Fruit fly (Drosophila melanogaster) whole organism, embryonic: Measurements from ENCODE around the gene CG8301.

Source experiments
- Ada2b ChIP-seq: fragments of 200-800 bp; sonication (Bioruptor generic); IDR thresholded peaks from 2 replicates; pipeline ENCODE4 v1.3.6; 2022; ENCODE audit warnings: missing biosample characterization, missing genetic modification characterization
- Asciz ChIP-seq: fragments of 200-800 bp; sonication (Bioruptor generic); optimal IDR thresholded peaks from 2 replicates; lab custom pipeline; 2017; ENCODE audit warnings: missing biosample characterization, mild to moderate bottlenecking, missing genetic modification characterization, missing genetic modification reagents
- CG10462 ChIP-seq: fragments of 200-800 bp; sonication (Bioruptor generic); optimal IDR thresholded peaks from 2 replicates; lab custom pipeline; 2016; ENCODE audit warnings: missing biosample characterization, missing genetic modification characterization
- CG14965 ChIP-seq: fragments of 200-800 bp; sonication (Bioruptor generic); optimal IDR thresholded peaks from 2 replicates; lab custom pipeline; 2016; ENCODE audit warnings: missing biosample characterization, missing genetic modification characterization, borderline replicate concordance
- CG15269 ChIP-seq: fragments of 200-800 bp; sonication (Bioruptor generic); optimal IDR thresholded peaks from 2 replicates; lab custom pipeline; 2018; ENCODE audit warnings: missing biosample characterization, mild to moderate bottlenecking, missing genetic modification characterization, moderate library complexity
- CG16813 ChIP-seq: fragments of 200-800 bp; sonication (Bioruptor generic); IDR thresholded peaks from 3 replicates; pipeline ENCODE4 v1.3.6; 2022; ENCODE audit warnings: missing biosample characterization, missing genetic modification characterization; ENCODE audit not compliant: partially characterized antibody
- CG17385 ChIP-seq: fragments of 200-800 bp; sonication (Bioruptor generic); optimal IDR thresholded peaks from 3 replicates; lab custom pipeline; 2018; ENCODE audit warnings: missing biosample characterization, mild to moderate bottlenecking, missing genetic modification characterization
- CG2116 ChIP-seq: fragments of 200-800 bp; sonication (Bioruptor generic); optimal IDR thresholded peaks from 3 replicates; lab custom pipeline; 2018; ENCODE audit warnings: missing biosample characterization, mild to moderate bottlenecking, missing genetic modification characterization
- CG31224 ChIP-seq: fragments of 200-800 bp; sonication (Bioruptor generic); IDR thresholded peaks from 2 replicates; pipeline ENCODE4 v1.3.6; 2022; ENCODE audit warnings: missing biosample characterization, missing genetic modification characterization
- CG31365 ChIP-seq: fragments of 200-800 bp; sonication (Bioruptor generic); optimal IDR thresholded peaks from 2 replicates; lab custom pipeline; 2018; ENCODE audit warnings: missing biosample characterization, mild to moderate bottlenecking, missing genetic modification characterization
- CG32767 ChIP-seq: fragments of 200-800 bp; sonication (Bioruptor generic); IDR thresholded peaks from 2 replicates; pipeline ENCODE4 v1.3.6; 2022; ENCODE audit warnings: missing biosample characterization, missing genetic modification characterization
- CG6175 ChIP-seq: fragments of 200-800 bp; sonication (Bioruptor generic); IDR thresholded peaks from 3 replicates; pipeline ENCODE4 v1.3.6; 2022; ENCODE audit warnings: missing biosample characterization, missing genetic modification characterization
- CG7357 ChIP-seq: fragments of 200-800 bp; sonication (Bioruptor generic); IDR thresholded peaks from 3 replicates; pipeline ENCODE4 v1.3.6; 2022; ENCODE audit warnings: missing biosample characterization, missing genetic modification characterization
- CG7372 ChIP-seq: fragments of 200-800 bp; sonication (Bioruptor generic); IDR thresholded peaks from 2 replicates; pipeline ENCODE4 v1.3.6; 2022; ENCODE audit warnings: missing biosample characterization, missing genetic modification characterization
- CG7839 ChIP-seq: fragments of 200-800 bp; sonication (Bioruptor generic); optimal IDR thresholded peaks from 3 replicates; lab custom pipeline; 2018; ENCODE audit warnings: missing biosample characterization, mild to moderate bottlenecking, missing genetic modification characterization, moderate library complexity
- CG8765 ChIP-seq: fragments of 200-800 bp; sonication (Bioruptor generic); IDR thresholded peaks from 2 replicates; pipeline ENCODE4 v1.3.6; 2022; ENCODE audit warnings: missing biosample characterization, missing genetic modification characterization
- CG9797 ChIP-seq: fragments of 200-800 bp; sonication (Bioruptor generic); optimal IDR thresholded peaks from 3 replicates; lab custom pipeline; 2018; ENCODE audit warnings: missing biosample characterization, mild to moderate bottlenecking, missing genetic modification characterization
- Camta ChIP-seq: fragments of 200-800 bp; sonication (Bioruptor generic); optimal IDR thresholded peaks from 2 replicates; lab custom pipeline; 2016; ENCODE audit warnings: missing biosample characterization, missing genetic modification characterization
- CoRest ChIP-seq: fragments of 200-800 bp; sonication (Bioruptor generic); optimal IDR thresholded peaks from 3 replicates; lab custom pipeline; 2018; ENCODE audit warnings: missing biosample characterization, mild to moderate bottlenecking, missing genetic modification characterization, moderate library complexity
- D ChIP-seq, 2 experiments: fragments of 200-800 bp in 1 of 2; fragments of >200 bp in 1 of 2; sonication (Bioruptor generic) in 1 of 2; optimal IDR thresholded peaks; 2 replicates in 1 of 2; 3 replicates in 1 of 2; lab custom pipeline; 2017; ENCODE audit warnings: mild to moderate bottlenecking in 1 of 2, missing biosample characterization in 1 of 2, missing genetic modification characterization in 1 of 2, missing genetic modification reagents in 1 of 2
- D19B ChIP-seq: fragments of 200-800 bp; sonication (Bioruptor generic); optimal IDR thresholded peaks from 2 replicates; lab custom pipeline; 2017; ENCODE audit warnings: missing biosample characterization, mild to moderate bottlenecking, missing genetic modification characterization
- Dek ChIP-seq: fragments of 200-800 bp; sonication (Bioruptor generic); optimal IDR thresholded peaks from 3 replicates; lab custom pipeline; 2019; ENCODE audit warnings: missing biosample characterization, mild to moderate bottlenecking, missing genetic modification characterization, moderate library complexity
- Dip2 ChIP-seq: fragments of 200-800 bp; sonication (Bioruptor generic); IDR thresholded peaks from 2 replicates; pipeline ENCODE4 v1.3.6; 2022; ENCODE audit warnings: missing biosample characterization, missing genetic modification characterization
- Fer1 ChIP-seq: fragments of 200-800 bp; sonication (Bioruptor generic); optimal IDR thresholded peaks from 2 replicates; lab custom pipeline; 2017; ENCODE audit warnings: missing biosample characterization, mild to moderate bottlenecking, missing genetic modification characterization
- HmgD ChIP-seq: fragments of 200-800 bp; sonication (Bioruptor generic); optimal IDR thresholded peaks from 3 replicates; lab custom pipeline; 2016; ENCODE audit warnings: missing biosample characterization, missing genetic modification characterization
- Hmx ChIP-seq: fragments of 200-800 bp; sonication (Bioruptor generic); optimal IDR thresholded peaks from 2 replicates; lab custom pipeline; 2016; ENCODE audit warnings: missing biosample characterization, missing genetic modification characterization
- MESR4 ChIP-seq: fragments of 200-800 bp; sonication (Bioruptor generic); optimal IDR thresholded peaks from 2 replicates; lab custom pipeline; 2018; ENCODE audit warnings: missing biosample characterization, mild to moderate bottlenecking, missing genetic modification characterization, moderate library complexity
- Pdp1 ChIP-seq, 2 experiments: fragments of 200-800 bp; sonication (Bioruptor generic); optimal IDR thresholded peaks; 3 replicates each; lab custom pipeline; 2016; ENCODE audit warnings: missing biosample characterization in 2 of 2, missing genetic modification characterization in 2 of 2, mild to moderate bottlenecking in 1 of 2, moderate library complexity in 1 of 2
- Poxn ChIP-seq: fragments of 200-800 bp; sonication (Bioruptor generic); IDR thresholded peaks from 2 replicates; pipeline ENCODE4 v1.3.6; 2022; ENCODE audit warnings: missing biosample characterization, missing genetic modification characterization
- Scr ChIP-seq: fragments of 200-800 bp; sonication (Bioruptor generic); IDR thresholded peaks from 2 replicates; pipeline ENCODE4 v1.3.6; 2022; ENCODE audit warnings: missing biosample characterization, missing genetic modification characterization; ENCODE audit not compliant: partially characterized antibody
- Ssrp ChIP-seq: fragments of 200-800 bp; sonication (Bioruptor generic); optimal IDR thresholded peaks from 2 replicates; lab custom pipeline; 2018; ENCODE audit warnings: missing biosample characterization, mild to moderate bottlenecking, missing genetic modification characterization, moderate library complexity
- Usf ChIP-seq: fragments of 200-800 bp; sonication (Bioruptor generic); optimal IDR thresholded peaks from 2 replicates; lab custom pipeline; 2017; ENCODE audit warnings: missing genotype, missing biosample characterization, missing genetic modification characterization
- ab ChIP-seq: fragments of 200-800 bp; sonication (Bioruptor generic); optimal IDR thresholded peaks from 2 replicates; lab custom pipeline; 2016; ENCODE audit warnings: missing biosample characterization, missing genetic modification characterization
- bab2 ChIP-seq: fragments of 200-800 bp; sonication (Bioruptor generic); optimal IDR thresholded peaks from 2 replicates; lab custom pipeline; 2016; ENCODE audit warnings: missing biosample characterization, missing genetic modification characterization
- bsh ChIP-seq, 2 experiments: fragments of 200-800 bp; sonication (Bioruptor generic); optimal IDR thresholded peaks; 2 replicates each; lab custom pipeline; 2017 to 2018; ENCODE audit warnings: mild to moderate bottlenecking in 2 of 2, missing biosample characterization in 2 of 2, missing genetic modification characterization in 2 of 2, moderate library complexity in 1 of 2
- chm ChIP-seq: fragments of 200-800 bp; sonication (Bioruptor generic); IDR thresholded peaks from 2 replicates; pipeline ENCODE4 v1.3.6; 2022; ENCODE audit warnings: missing biosample characterization, missing genetic modification characterization
- jigr1 ChIP-seq: fragments of 200-800 bp; sonication (Bioruptor generic); IDR thresholded peaks from 3 replicates; pipeline ENCODE4 v1.3.6; 2022; ENCODE audit warnings: missing biosample characterization, missing genetic modification characterization
- jing ChIP-seq: fragments of 200-800 bp; sonication (Bioruptor generic); optimal IDR thresholded peaks from 2 replicates; lab custom pipeline; 2018; ENCODE audit warnings: missing biosample characterization, mild to moderate bottlenecking, missing genetic modification characterization
- nau ChIP-seq: fragments of 200-800 bp; sonication (Bioruptor generic); optimal IDR thresholded peaks from 3 replicates; lab custom pipeline; 2017; ENCODE audit warnings: missing biosample characterization, mild to moderate bottlenecking, missing genetic modification characterization, missing genetic modification reagents
- onecut ChIP-seq: fragments of 200-800 bp; sonication (Bioruptor generic); IDR thresholded peaks from 2 replicates; pipeline ENCODE4 v1.3.6; 2022; ENCODE audit warnings: missing biosample characterization, missing genetic modification characterization
- peb ChIP-seq: fragments of 200-800 bp; sonication (Bioruptor generic); IDR thresholded peaks from 2 replicates; pipeline ENCODE4 v1.3.6; 2022; ENCODE audit warnings: missing biosample characterization, missing genetic modification characterization
- pfk ChIP-seq: fragments of 200-800 bp; sonication (Bioruptor generic); optimal IDR thresholded peaks from 2 replicates; lab custom pipeline; 2018; ENCODE audit warnings: missing biosample characterization, mild to moderate bottlenecking, missing genetic modification characterization, moderate library complexity
- ranshi ChIP-seq: fragments of 200-800 bp; sonication (Bioruptor generic); IDR thresholded peaks from 2 replicates; pipeline ENCODE4 v1.3.6; 2022; ENCODE audit warnings: missing biosample characterization, missing genetic modification characterization
- sisA ChIP-seq: fragments of 200-800 bp; sonication (Bioruptor generic); IDR thresholded peaks from 2 replicates; pipeline ENCODE4 v1.3.6; 2022; ENCODE audit warnings: missing biosample characterization, missing genetic modification characterization
- tup ChIP-seq: fragments of 200-800 bp; sonication (Bioruptor generic); optimal IDR thresholded peaks from 2 replicates; lab custom pipeline; 2016; ENCODE audit warnings: missing biosample characterization, mild to moderate bottlenecking, missing genetic modification characterization, moderate library complexity
- usp ChIP-seq: fragments of >200 bp; optimal IDR thresholded peaks from 2 replicates; lab custom pipeline; 2017; ENCODE audit warnings: missing biosample characterization, missing genetic modification characterization
- vfl ChIP-seq: fragments of 200-800 bp; sonication (Bioruptor generic); optimal IDR thresholded peaks from 2 replicates; lab custom pipeline; 2016; ENCODE audit warnings: missing biosample characterization, missing genetic modification characterization
- zen2 ChIP-seq: fragments of 200-800 bp; sonication (Bioruptor generic); IDR thresholded peaks from 3 replicates; pipeline ENCODE4 v1.3.6; 2022; ENCODE audit warnings: missing biosample characterization, missing genetic modification characterization; ENCODE audit not compliant: partially characterized antibody

The CG8301 gene

dm6 chr3R:9573812-9574587, 7.1 kb upstream of the CG8301 start, which contains the start of gene CG9399 (continued):
- TF ChIP-seq bsh (GFP tag; optimal IDR thresholded peaks at IDR 0.05; lab: Kevin White, UChicago), result peak; percentile 86 to 98
- TF ChIP-seq CG10462 (GFP tag; lab: Kevin White, UChicago), result peak; percentile 98
- TF ChIP-seq Usf (GFP tag; lab: Kevin White, UChicago), result peak; percentile 94
- peak; percentile 56 for TF ChIP-seq Dip2
- TF ChIP-seq CG31224 (GFP tag; lab: Robert Waterston, UW), result peak; percentile 91
- TF ChIP-seq Poxn (GFP tag; lab: Robert Waterston, UW), result peak; percentile 91
- peak; percentile 89 for TF ChIP-seq Asciz (GFP tag; lab: Kevin White, UChicago)
- peak; percentile 96 for TF ChIP-seq CG7839 (tag; lab: Kevin White, UChicago)
- TF ChIP-seq ab, result peak; percentile 92
- peak; percentile 92 for TF ChIP-seq CG7357 (GFP tag; lab: Robert Waterston, UW)
- peak; percentile 91 for TF ChIP-seq CG2116 (GFP tag; lab: Kevin White, UChicago)
- TF ChIP-seq pfk (GFP tag; lab: Kevin White, UChicago), result peak; percentile 57
- peak; percentile 52; the same call in 2 of the 3 replicates for TF ChIP-seq CG16813 (GFP tag; lab: Robert Waterston, UW)
- TF ChIP-seq jing (GFP tag; lab: Kevin White, UChicago), result peak; percentile 95
- TF ChIP-seq CG31365, result peak; percentile 64
- TF ChIP-seq HmgD (GFP tag; lab: Kevin White, UChicago), result peak; percentile 30
- TF ChIP-seq jigr1 (GFP tag; lab: Robert Waterston, UW), result peak; percentile 93
- TF ChIP-seq chm (GFP tag; lab: Robert Waterston, UW), result peak; percentile 98
- TF ChIP-seq Camta (GFP tag; lab: Kevin White, UChicago), result peak; percentile 90
- peak; percentile 88 for TF ChIP-seq Hmx
- peak; percentile 96 for TF ChIP-seq tup (GFP tag; lab: Kevin White, UChicago)
- peak; percentile 55 for TF ChIP-seq CG14965 (GFP tag; lab: Kevin White, UChicago)
- TF ChIP-seq ranshi (GFP tag; lab: Robert Waterston, UW), result peak; percentile 98
- TF ChIP-seq Pdp1 (GFP tag; optimal IDR thresholded peaks at IDR 0.05; lab: Kevin White, UChicago), result peak; percentile 93 to 94
- TF ChIP-seq D19B (GFP tag; lab: Kevin White, UChicago), result peak; percentile 81
- TF ChIP-seq onecut (GFP tag; lab: Robert Waterston, UW), result peak; percentile 89
- peak; percentile 96 for TF ChIP-seq CG6175
- no peak for TF ChIP-seq zen2 (GFP tag; lab: Robert Waterston, UW)
- peak; percentile 98 for TF ChIP-seq CoRest
- peak; percentile 95 for TF ChIP-seq Ada2b (GFP tag; lab: Robert Waterston, UW)
- TF ChIP-seq nau (GFP tag; lab: Kevin White, UChicago), result peak; percentile 93
- peak; percentile 99 for TF ChIP-seq Ssrp (tag; lab: Kevin White, UChicago)
- no peak for TF ChIP-seq usp
- peak; percentile 97 for TF ChIP-seq CG32767 (GFP tag; lab: Robert Waterston, UW)
- peak; percentile 77 for TF ChIP-seq MESR4 (GFP tag; lab: Kevin White, UChicago)
- TF ChIP-seq vfl, result peak; percentile 94
- peak; percentile 97 for TF ChIP-seq CG8765 (GFP tag; lab: Robert Waterston, UW)
- peak; percentile 97 for TF ChIP-seq CG15269 (tag; lab: Kevin White, UChicago)
- TF ChIP-seq sisA (GFP tag; lab: Robert Waterston, UW), result peak; percentile 98
- TF ChIP-seq D (optimal IDR thresholded peaks at IDR 0.05; lab: Kevin White, UChicago), result no peak
- peak; percentile 95 for TF ChIP-seq D (GFP tag; optimal IDR thresholded peaks at IDR 0.05; lab: Kevin White, UChicago)
- TF ChIP-seq peb (GFP tag; lab: Robert Waterston, UW), result peak; percentile 95
- TF ChIP-seq CG17385, result peak; percentile 94
- TF ChIP-seq bab2 (GFP tag; lab: Kevin White, UChicago), result peak; percentile 94
- TF ChIP-seq Scr (GFP tag; lab: Robert Waterston, UW), result peak; percentile 49
- peak; percentile 47 for TF ChIP-seq CG9797 (GFP tag; lab: Kevin White, UChicago)
- TF ChIP-seq Dek, result peak; percentile 96
- TF ChIP-seq CG7372 (GFP tag; lab: Robert Waterston, UW), result peak; percentile 97
- peak; percentile 94 for TF ChIP-seq Fer1 (GFP tag; lab: Kevin White, UChicago)
